Worm (Caenorhabditis elegans) whole organism, midembryonic: ENCODE data around the gene F27D9.13.

Source experiments
- cog-1 ChIP-seq: sonication (generic microtip); optimal IDR thresholded peaks from 2 replicates; lab custom pipeline; 2016; ENCODE audit warnings: missing genetic modification characterization, missing compliant biosample characterization
- flt-1 ChIP-seq: fragments of 200-800 bp; sonication (Bioruptor generic); IDR thresholded peaks from 2 replicates; pipeline ENCODE4 v1.3.6; 2022; ENCODE audit warnings: missing genetic modification characterization, missing compliant biosample characterization
- med-1 ChIP-seq: sonication (generic microtip); optimal IDR thresholded peaks from 2 replicates; lab custom pipeline; 2017; ENCODE audit warnings: missing genetic modification characterization, mild to moderate bottlenecking, missing compliant biosample characterization, antibody characterized with exemption, missing genetic modification reagents; ENCODE audit not compliant: insufficient read depth
- ref-1 ChIP-seq: fragments of 200-800 bp; sonication (Bioruptor generic); conservative IDR thresholded peaks from 2 replicates; pipeline ENCODE4 v1.3.6; 2022; ENCODE audit warnings: missing genetic modification reagents, missing genetic modification characterization, missing compliant biosample characterization
- ztf-29 ChIP-seq: fragments of 200-800 bp; sonication (Bioruptor generic); IDR thresholded peaks from 2 replicates; pipeline ENCODE4 v1.3.6; 2022; ENCODE audit warnings: missing genetic modification reagents, missing genetic modification characterization, missing compliant biosample characterization

DNA sequence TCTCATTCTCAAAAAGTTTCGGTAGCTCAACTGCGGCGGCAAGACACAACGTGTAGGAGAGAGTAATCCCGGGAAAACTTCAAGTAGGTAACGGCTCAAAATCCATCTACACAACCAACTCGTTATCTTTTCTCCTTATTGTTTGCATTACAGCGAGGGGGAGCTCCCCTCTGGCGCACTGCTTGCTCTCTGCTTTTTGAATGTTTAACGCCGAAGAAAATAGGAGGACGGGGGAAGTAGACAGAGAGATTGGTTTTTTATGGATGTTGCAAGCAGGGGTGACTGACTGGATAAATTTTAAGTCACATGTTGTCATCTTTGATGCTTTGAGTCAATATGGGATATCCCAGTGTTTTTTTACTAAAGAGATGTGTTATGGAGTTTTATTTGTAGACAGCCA is 22.3 kb upstream of the F27D9.13 start:
- TF ChIP-seq flt-1 (GFP tag; lab: Robert Waterston, UW) (no peak), cog-1 (no peak), ref-1 (no peak), med-1 (GFP tag; lab: Kevin White, UChicago) (no peak), ztf-29 (no peak)
